Fruit fly (Drosophila melanogaster): ENCODE data around the gene koko.

koko gene

dm6 chr3R:18371346-18371745 lies 31.5 kb upstream of the koko start (continued):
- peak; percentile 60 for TF ChIP-seq Gug (GFP tag; IDR thresholded peaks at IDR 0.05)
- TF ChIP-seq dsx (GFP tag; optimal IDR thresholded peaks at IDR 0.05; ENCODE audit: poor library complexity, severe bottlenecking) = no peak
- TF ChIP-seq acj6 (GFP tag; optimal IDR thresholded peaks at IDR 0.05) = peak; percentile 21
- peak in 1 of 2 experiments; percentile 19 for TF ChIP-seq salr (GFP tag; optimal IDR thresholded peaks at IDR 0.05)
- TF ChIP-seq OdsH (GFP tag; optimal IDR thresholded peaks at IDR 0.05) = peak; percentile 44
- TF ChIP-seq CG8119 (GFP tag; IDR thresholded peaks at IDR 0.05) = 0 out of 3 replicates have a peak, but pooled peaks have one; percentile 20
- TF ChIP-seq Blimp-1 (GFP tag; optimal IDR thresholded peaks at IDR 0.05) = no peak
- no peak for TF ChIP-seq CG11902 (GFP tag; optimal IDR thresholded peaks at IDR 0.05)
- no peak for TF ChIP-seq CG6854 (GFP tag; optimal IDR thresholded peaks at IDR 0.05)
- TF ChIP-seq ss (GFP tag; optimal IDR thresholded peaks at IDR 0.05) = no peak
- TF ChIP-seq Hr39 (GFP tag; optimal IDR thresholded peaks at IDR 0.05) = no peak
- TF ChIP-seq pdm3 (GFP tag; optimal IDR thresholded peaks at IDR 0.05) = peak; percentile 31
- TF ChIP-seq CG10669 (GFP tag; optimal IDR thresholded peaks at IDR 0.05) = no peak
- peak; percentile 27 for TF ChIP-seq lz (GFP tag; optimal IDR thresholded peaks at IDR 0.05)
- TF ChIP-seq Lpt (GFP tag; optimal IDR thresholded peaks at IDR 0.05) = no peak
- TF ChIP-seq Ets21C (GFP tag; optimal IDR thresholded peaks at IDR 0.05) = no peak
- TF ChIP-seq CG7368 (GFP tag; optimal IDR thresholded peaks at IDR 0.05) = peak; percentile 31
- peak; percentile 50 for TF ChIP-seq net (GFP tag; optimal IDR thresholded peaks at IDR 0.05)
- TF ChIP-seq dac (GFP tag; optimal IDR thresholded peaks at IDR 0.05) = no peak
- TF ChIP-seq Eip78C (GFP tag) = peak; percentile 80
- TF ChIP-seq CG16779 (tag; optimal IDR thresholded peaks at IDR 0.05) = no peak
- TF ChIP-seq topi (GFP tag; optimal IDR thresholded peaks at IDR 0.05) = no peak
- no peak for TF ChIP-seq cyc (GFP tag; optimal IDR thresholded peaks at IDR 0.05)
- TF ChIP-seq CG1621 (tag; optimal IDR thresholded peaks at IDR 0.05) = no peak
- TF ChIP-seq esn (GFP tag; optimal IDR thresholded peaks at IDR 0.05) = peak; percentile 22
- no peak for TF ChIP-seq spab (GFP tag; optimal IDR thresholded peaks at IDR 0.05)
- TF ChIP-seq CG3032 (tag; optimal IDR thresholded peaks at IDR 0.05) = no peak
- TF ChIP-seq CG6276 (GFP tag; optimal IDR thresholded peaks at IDR 0.05) = no peak
- TF ChIP-seq CG15336 (GFP tag; IDR thresholded peaks at IDR 0.05) = 0 out of 2 replicates have a peak, but pooled peaks have one; percentile 26

- TF ChIP-seq Ets21C (GFP tag; optimal IDR thresholded peaks at IDR 0.05) = no peak
- TF ChIP-seq Hr4 (GFP tag; optimal IDR thresholded peaks at IDR 0.05) = no peak
- no peak for TF ChIP-seq Hr39 (GFP tag; optimal IDR thresholded peaks at IDR 0.05)
- TF ChIP-seq dsx (GFP tag; optimal IDR thresholded peaks at IDR 0.05; ENCODE audit: poor library complexity, severe bottlenecking) = no peak
Measured at dm6 chr3R:18372688-18373304, 30.0 kb upstream of the koko start, which contains the start of gene gl. Gene gl, minus strand, starts transcription at chr3R:18372738.

dm6 chr3R:18380251-18380812 lies 22.5 kb upstream of the koko start:
- TF ChIP-seq Blimp-1 (GFP tag; optimal IDR thresholded peaks at IDR 0.05) (peak; percentile 73), CG6854 (GFP tag; optimal IDR thresholded peaks at IDR 0.05) (no peak), Eip78C (GFP tag) (peak; percentile 28), dsx (GFP tag; optimal IDR thresholded peaks at IDR 0.05; ENCODE audit: poor library complexity, severe bottlenecking) (no peak)

- TF ChIP-seq CG34406 (GFP tag; optimal IDR thresholded peaks at IDR 0.05) (no peak), CG15336 (GFP tag; IDR thresholded peaks at IDR 0.05) (0 out of 2 replicates have a peak, but pooled peaks have one; percentile 34), CG6792 (GFP tag; optimal IDR thresholded peaks at IDR 0.05) (no peak), Hr4 (GFP tag; optimal IDR thresholded peaks at IDR 0.05) (no peak), OdsH (GFP tag; optimal IDR thresholded peaks at IDR 0.05) (no peak), CG6163 (GFP tag; IDR thresholded peaks at IDR 0.05) (peak; percentile 25; the same call in 2 of the 3 replicates), fkh (GFP tag; optimal IDR thresholded peaks at IDR 0.05) (no peak), dac (GFP tag; optimal IDR thresholded peaks at IDR 0.05) (no peak), Hr38 (GFP tag; optimal IDR thresholded peaks at IDR 0.05) (no peak), dsx (GFP tag; optimal IDR thresholded peaks at IDR 0.05; ENCODE audit: poor library complexity, severe bottlenecking) (peak; percentile 50), CG8632 (GFP tag; optimal IDR thresholded peaks at IDR 0.05) (no peak), CG11902 (GFP tag; optimal IDR thresholded peaks at IDR 0.05) (no peak), CG6854 (GFP tag; optimal IDR thresholded peaks at IDR 0.05) (peak; percentile 73), CG11762 (GFP tag; optimal IDR thresholded peaks at IDR 0.05; ENCODE audit: insufficient read depth) (no peak), Hr39 (GFP tag; optimal IDR thresholded peaks at IDR 0.05) (no peak), Smox (GFP tag; optimal IDR thresholded peaks at IDR 0.05) (no peak), Eip93F (GFP tag; optimal IDR thresholded peaks at IDR 0.05) (no peak), achi (GFP tag; optimal IDR thresholded peaks at IDR 0.05) (peak; percentile 13), cyc (GFP tag; optimal IDR thresholded peaks at IDR 0.05) (no peak), Blimp-1 (GFP tag; optimal IDR thresholded peaks at IDR 0.05) (no peak), svp (GFP tag) (no peak), CG1621 (tag; optimal IDR thresholded peaks at IDR 0.05) (peak; percentile 93), salr (GFP tag; optimal IDR thresholded peaks at IDR 0.05) (peak in 1 of 2 experiments; percentile 12), Met (GFP tag; optimal IDR thresholded peaks at IDR 0.05) (peak; percentile 10), net (GFP tag; optimal IDR thresholded peaks at IDR 0.05) (peak; percentile 48)
Measured at dm6 chr3R:18381014-18381512, 21.8 kb upstream of the koko start, which contains the start of gene CG7675. Gene CG7675, minus strand, starts transcription at chr3R:18381178.
